Fruit fly (Drosophila melanogaster) whole organism, larva: Measurements from ENCODE around the gene Cyt-c-p.

Source experiments
- noc ChIP-seq: fragments of 200-800 bp; sonication (Bioruptor generic); optimal IDR thresholded peaks from 3 replicates; lab custom pipeline; 2019; ENCODE audit warnings: missing biosample characterization, mild to moderate bottlenecking, missing genetic modification characterization, moderate library complexity

Cyt-c-p gene

dm6 chr2L:16727578-16728023, 7.9 kb downstream of the Cyt-c-p start, which contains the start of gene VhaSFD:
TSS of gene VhaSFD (minus strand) at chr2L:16727826.
- TF ChIP-seq noc (tag; lab: Kevin White, UChicago), result peak; percentile 53

DNA sequence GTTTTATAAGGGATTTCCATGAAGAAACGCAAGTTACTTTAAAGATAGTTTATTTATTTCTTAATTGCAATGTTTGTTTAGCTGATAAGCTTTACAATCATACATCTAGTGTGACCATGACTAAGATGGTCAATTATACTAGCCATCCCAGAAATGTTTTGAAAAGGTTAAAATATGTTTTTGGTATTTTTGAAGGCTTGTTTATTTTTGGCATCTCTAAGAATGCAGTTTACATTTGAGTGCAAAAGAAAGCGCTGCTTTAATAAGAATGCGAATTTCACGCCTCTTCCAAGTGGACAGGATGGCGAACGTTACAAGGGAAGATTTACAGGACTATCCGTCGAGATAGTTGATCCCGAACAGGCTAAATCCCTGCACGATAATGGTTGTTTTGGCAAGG, 9.8 kb downstream of the Cyt-c-p start, which contains the start of gene Tsen2:
Tsen2 (plus strand) TSS at position 222 of the 400 bp plus-strand sequence.
- TF ChIP-seq noc (tag; lab: Kevin White, UChicago), result no peak

dm6 chr2L:16730939-16731338, 11.2 kb downstream of the Cyt-c-p start, which contains the start of gene CG17996:
TSS of gene CG17996 (minus strand) at chr2L:16731039.
- no peak for TF ChIP-seq noc (tag; lab: Kevin White, UChicago)

dm6 chr2L:16731799-16732198, 12.1 kb downstream of the Cyt-c-p start, which contains the start of gene Prosbeta4:
TSS of gene Prosbeta4 (minus strand) at chr2L:16732133.
- no peak for TF ChIP-seq noc (tag; lab: Kevin White, UChicago)

- no peak for TF ChIP-seq noc (tag; lab: Kevin White, UChicago)
Measured at dm6 chr2L:16732338-16732892, 12.7 kb downstream of the Cyt-c-p start, which contains the start of gene Nubp1. TSS of gene Nubp1 (plus strand) at chr2L:16732550.

dm6 chr2L:16738206-16738900, 18.6 kb downstream of the Cyt-c-p start, which contains the start of the genes glu and ChLD3:
TSS of gene glu (minus strand) at chr2L:16738388.
TSS of gene ChLD3 (plus strand) at chr2L:16738850.
- TF ChIP-seq noc (tag; lab: Kevin White, UChicago), result no peak

DNA sequence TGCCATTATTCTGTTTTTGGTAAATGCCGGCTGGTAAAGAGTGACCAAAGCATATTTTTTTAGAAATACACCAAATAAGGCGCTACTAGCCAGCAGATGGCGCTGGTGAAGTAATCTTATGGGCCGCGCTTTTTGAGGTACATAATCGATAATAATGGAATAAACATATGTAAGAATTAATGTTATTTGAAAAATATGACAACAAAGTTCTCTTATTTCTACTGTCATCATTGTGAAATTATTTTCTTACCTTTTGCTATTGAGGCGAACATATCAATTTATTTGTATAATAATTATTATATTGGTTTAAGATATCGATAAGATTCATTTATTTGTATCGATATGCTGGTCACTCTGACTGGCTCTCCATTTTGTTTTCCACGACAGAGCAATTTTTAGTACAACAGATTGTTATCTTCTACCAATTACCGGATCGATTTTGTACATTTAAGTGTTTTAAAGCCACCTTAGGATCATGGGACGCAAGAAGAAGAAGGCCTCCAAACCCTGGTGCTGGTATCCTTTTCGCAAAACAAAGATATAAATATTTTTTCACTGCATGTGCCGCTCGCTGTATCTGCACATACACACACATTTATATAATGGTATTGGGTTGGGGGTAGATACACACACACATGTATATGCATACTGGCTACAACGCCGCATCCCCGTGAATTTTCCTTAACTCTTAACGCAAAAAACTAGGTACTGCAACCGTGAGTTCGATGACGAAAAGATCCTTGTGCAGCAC, 23.5 kb downstream of the Cyt-c-p start, which contains the start of the genes LSm7 and BuGZ:
LSm7 (minus strand) TSS at position 46 of the 751 bp plus-strand sequence.
BuGZ (plus strand) TSS at position 351 of the 751 bp plus-strand sequence.
- no peak for TF ChIP-seq noc (tag; lab: Kevin White, UChicago)

dm6 chr2L:16747145-16747544, 27.4 kb downstream of the Cyt-c-p start:
- TF ChIP-seq noc (tag; lab: Kevin White, UChicago), result no peak

DNA sequence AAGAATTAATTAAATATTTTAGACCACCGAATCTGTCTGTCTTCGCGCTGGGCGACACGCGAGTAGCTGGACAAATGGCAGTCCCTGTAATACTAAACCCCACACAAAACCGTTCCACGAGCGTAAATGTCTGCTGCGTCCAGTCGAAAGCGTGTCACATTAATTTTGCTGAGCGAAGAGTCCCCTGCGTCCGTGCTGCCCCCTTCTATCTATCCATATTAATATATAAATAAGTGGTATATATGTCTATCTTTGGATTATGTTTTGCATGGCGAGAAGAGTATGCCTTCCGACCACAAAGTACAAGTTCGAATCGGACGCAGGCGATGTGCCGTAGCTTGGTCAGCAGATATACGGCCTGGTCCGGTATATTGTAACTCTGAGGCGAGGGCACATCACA, 32.6 kb downstream of the Cyt-c-p start:
- TF ChIP-seq noc (tag; lab: Kevin White, UChicago), result no peak

- no peak for TF ChIP-seq noc (tag; lab: Kevin White, UChicago)
Measured at dm6 chr2L:16754074-16754473, 34.3 kb downstream of the Cyt-c-p start, which contains the start of gene yellow-b. TSS of gene yellow-b (plus strand) at chr2L:16754336.

dm6 chr2L:16760504-16761417, 41.0 kb downstream of the Cyt-c-p start, which contains the start of gene ppk17:
TSS of gene ppk17 (minus strand) at chr2L:16760554.
- TF ChIP-seq noc (tag; lab: Kevin White, UChicago), result no peak

DNA sequence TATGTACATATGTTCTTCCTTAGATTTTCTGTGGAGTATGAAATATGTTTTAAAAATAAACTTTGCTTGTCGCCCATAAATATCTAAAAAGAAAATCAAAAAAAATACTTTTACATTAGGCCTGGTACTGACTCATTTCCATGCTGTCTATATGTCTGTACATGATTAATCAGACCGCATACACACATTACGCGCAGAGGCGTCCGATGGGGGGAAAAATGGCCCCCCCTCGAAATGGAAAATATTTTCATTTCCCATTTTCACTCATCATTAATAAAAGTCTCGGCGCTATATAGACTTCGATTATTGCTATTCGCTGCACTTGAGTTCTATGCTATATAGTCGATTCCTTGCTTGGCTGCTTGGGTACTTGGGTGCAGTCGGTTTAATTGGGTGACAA, 42.2 kb downstream of the Cyt-c-p start:
- no peak for TF ChIP-seq noc (tag; lab: Kevin White, UChicago)

dm6 chr2L:16764480-16764879, 44.7 kb downstream of the Cyt-c-p start:
- no peak for TF ChIP-seq noc (tag; lab: Kevin White, UChicago)

- TF ChIP-seq noc (tag; lab: Kevin White, UChicago), result no peak
Measured at dm6 chr2L:16766070-16766752, 46.5 kb downstream of the Cyt-c-p start, which contains the start of gene Mhc. TSS of gene Mhc (plus strand) at chr2L:16766566.
